Worm (Caenorhabditis elegans) whole organism, L4 larva: ENCODE measurements around the gene unc-43.

Experiments
- F26F4.8 ChIP-seq: fragments of 200-800 bp; sonication (Bioruptor generic); conservative IDR thresholded peaks from 2 replicates; pipeline ENCODE4 v1.3.6; 2022; ENCODE audit warnings: missing genetic modification characterization, missing compliant biosample characterization
- Y5F2A.4 ChIP-seq: fragments of 200-800 bp; sonication (Bioruptor generic); optimal IDR thresholded peaks from 2 replicates; lab custom pipeline; 2018; ENCODE audit warnings: mild to moderate bottlenecking, missing genetic modification characterization, missing compliant biosample characterization
- Y75B8A.6 ChIP-seq: fragments of 200-800 bp; sonication (Bioruptor generic); IDR thresholded peaks from 2 replicates; pipeline ENCODE4 v1.3.6; 2022; ENCODE audit warnings: missing genetic modification reagents, missing genetic modification characterization, missing compliant biosample characterization
- aly-2 ChIP-seq: sonication (generic microtip); optimal IDR thresholded peaks from 2 replicates; lab custom pipeline; 2018; ENCODE audit warnings: missing biosample characterization, missing genetic modification characterization
- ama-1 ChIP-seq: fragments of 150-350 bp; optimal IDR thresholded peaks from 2 replicates; lab custom pipeline; 2014; ENCODE audit warnings: inconsistent platforms, mixed read lengths
- arid-1 ChIP-seq: fragments of 200-800 bp; sonication (Bioruptor generic); conservative IDR thresholded peaks from 2 replicates; pipeline ENCODE4 v1.3.6; 2022; ENCODE audit warnings: missing genetic modification reagents, missing genetic modification characterization, missing compliant biosample characterization
- attf-4 ChIP-seq: sonication (generic microtip); optimal IDR thresholded peaks from 3 replicates; lab custom pipeline; 2017; ENCODE audit warnings: missing biosample characterization, missing genetic modification characterization
- ceh-20 ChIP-seq: fragments of 200-800 bp; sonication (Bioruptor generic); IDR thresholded peaks from 2 replicates; pipeline ENCODE4 v1.3.6; 2022; ENCODE audit warnings: missing genetic modification reagents, missing genetic modification characterization, missing compliant biosample characterization
- ceh-28 ChIP-seq: fragments of 150-350 bp; optimal IDR thresholded peaks from 2 replicates; lab custom pipeline; 2014; ENCODE audit warnings: missing biosample characterization, missing genetic modification reagents, missing genetic modification characterization
- ceh-44 ChIP-seq: fragments of 200-800 bp; sonication (Bioruptor generic); IDR thresholded peaks from 2 replicates; pipeline ENCODE4 v1.3.6; 2022; ENCODE audit warnings: missing genetic modification reagents, missing genetic modification characterization, missing compliant biosample characterization
- ceh-62 ChIP-seq: sonication (generic microtip); optimal IDR thresholded peaks from 2 replicates; lab custom pipeline; 2017; ENCODE audit warnings: missing biosample characterization, missing genetic modification characterization
- daf-12 ChIP-seq: fragments of 150-350 bp; optimal IDR thresholded peaks from 2 replicates; lab custom pipeline; 2014; ENCODE audit warnings: missing biosample characterization, missing genetic modification reagents, missing genetic modification characterization
- dpl-1 ChIP-seq: fragments of 150-350 bp; optimal IDR thresholded peaks from 2 replicates; lab custom pipeline; 2014; ENCODE audit warnings: missing biosample characterization, missing genetic modification reagents, missing genetic modification characterization
- dve-1 ChIP-seq: sonication (generic microtip); optimal IDR thresholded peaks from 2 replicates; lab custom pipeline; 2017; ENCODE audit warnings: antibody characterized with exemption, mild to moderate bottlenecking, missing genetic modification characterization, missing compliant biosample characterization; ENCODE audit not compliant: insufficient read depth
- egl-43 ChIP-seq: fragments of 200-800 bp; sonication (Bioruptor generic); IDR thresholded peaks from 2 replicates; pipeline ENCODE4 v1.3.6; 2022; ENCODE audit warnings: missing genetic modification reagents, missing genetic modification characterization, missing compliant biosample characterization
- fkh-10 ChIP-seq: fragments of 150-350 bp; optimal IDR thresholded peaks from 2 replicates; lab custom pipeline; 2014; ENCODE audit warnings: missing biosample characterization, missing genetic modification reagents, missing genetic modification characterization
- fos-1 ChIP-seq: fragments of 150-350 bp; optimal IDR thresholded peaks from 2 replicates; lab custom pipeline; 2014; ENCODE audit warnings: missing biosample characterization, missing genetic modification characterization
- gei-8 ChIP-seq: fragments of 200-800 bp; sonication (Bioruptor generic); optimal IDR thresholded peaks from 2 replicates; lab custom pipeline; 2018; ENCODE audit warnings: mild to moderate bottlenecking, missing genetic modification characterization, missing compliant biosample characterization
- hif-1 ChIP-seq, 2 experiments: sonication (generic microtip); optimal IDR thresholded peaks; 2 replicates each; lab custom pipeline; 2016 to 2017; ENCODE audit warnings: missing compliant biosample characterization in 2 of 2, missing genetic modification characterization in 2 of 2, missing genetic modification reagents in 2 of 2, missing genotype in 2 of 2, mild to moderate bottlenecking in 1 of 2
- hlh-11 ChIP-seq: fragments of 200-800 bp; sonication (Bioruptor generic); optimal IDR thresholded peaks from 2 replicates; lab custom pipeline; 2018; ENCODE audit warnings: mild to moderate bottlenecking, missing genetic modification characterization, missing compliant biosample characterization
- lin-15B ChIP-seq: fragments of 150-350 bp; sonication (generic microtip); optimal IDR thresholded peaks from 3 replicates; lab custom pipeline; 2014; ENCODE audit warnings: missing biosample characterization, missing genetic modification characterization
- lsy-2 ChIP-seq, 2 experiments: fragments of 150-350 bp in 1 of 2; sonication (generic microtip) in 1 of 2; optimal IDR thresholded peaks; 2 replicates each; lab custom pipeline; 2014 to 2017; ENCODE audit warnings: missing biosample characterization in 2 of 2, missing genetic modification characterization in 2 of 2
- madf-5 ChIP-seq, 2 experiments: fragments of 200-800 bp; sonication (Bioruptor generic); IDR thresholded peaks; 2 replicates each; pipeline ENCODE4 v1.3.6; 2022; ENCODE audit warnings: missing compliant biosample characterization in 2 of 2, missing genetic modification characterization in 2 of 2
- madf-9 ChIP-seq: fragments of 200-800 bp; sonication (Bioruptor generic); conservative IDR thresholded peaks from 2 replicates; pipeline ENCODE4 v1.3.6; 2022; ENCODE audit warnings: missing genetic modification reagents, missing genetic modification characterization, missing compliant biosample characterization
- mdl-1 ChIP-seq, 2 experiments: fragments of 150-350 bp in 1 of 2; sonication (generic microtip) in 1 of 2; optimal IDR thresholded peaks; 2 replicates each; lab custom pipeline; 2014 to 2017; ENCODE audit warnings: missing biosample characterization in 2 of 2, missing genetic modification characterization in 2 of 2
- mep-1 ChIP-seq: fragments of 150-350 bp; sonication (generic microtip); optimal IDR thresholded peaks from 3 replicates; lab custom pipeline; 2014; ENCODE audit warnings: missing biosample characterization, missing genetic modification characterization
- mes-2 ChIP-seq: sonication (generic microtip); optimal IDR thresholded peaks from 2 replicates; lab custom pipeline; 2016; ENCODE audit warnings: missing genotype, mild to moderate bottlenecking, missing genetic modification characterization, missing compliant biosample characterization; ENCODE audit not compliant: poor library complexity, severe bottlenecking
- mxl-2 ChIP-seq: fragments of 200-800 bp; sonication (Bioruptor generic); conservative IDR thresholded peaks from 2 replicates; pipeline ENCODE4 v1.3.6; 2022; ENCODE audit warnings: missing genetic modification reagents, missing genetic modification characterization, missing compliant biosample characterization
- nhr-10 ChIP-seq: fragments of 150-350 bp; optimal IDR thresholded peaks from 2 replicates; lab custom pipeline; 2014; ENCODE audit warnings: missing biosample characterization, missing genetic modification characterization
- nhr-111 ChIP-seq: fragments of 200-800 bp; sonication (Bioruptor generic); optimal IDR thresholded peaks from 2 replicates; lab custom pipeline; 2018; ENCODE audit warnings: mild to moderate bottlenecking, missing genetic modification characterization, missing compliant biosample characterization
- nhr-237 ChIP-seq: sonication (generic microtip); optimal IDR thresholded peaks from 2 replicates; lab custom pipeline; 2017; ENCODE audit warnings: missing biosample characterization, missing genetic modification characterization
- nhr-42 ChIP-seq: fragments of 200-800 bp; sonication (Bioruptor generic); IDR thresholded peaks from 2 replicates; pipeline ENCODE4 v1.3.6; 2022; ENCODE audit warnings: missing genetic modification characterization, missing compliant biosample characterization
- nhr-48 ChIP-seq: sonication (generic microtip); optimal IDR thresholded peaks from 2 replicates; lab custom pipeline; 2016; ENCODE audit warnings: mild to moderate bottlenecking, missing genetic modification characterization, missing compliant biosample characterization
- nhr-76 ChIP-seq: fragments of 150-350 bp; optimal IDR thresholded peaks from 2 replicates; lab custom pipeline; 2014; ENCODE audit warnings: missing biosample characterization, missing genetic modification characterization
- pha-4 ChIP-seq, 2 experiments: fragments of 150-350 bp in 1 of 2; fragments of 200-800 bp in 1 of 2; sonication (Bioruptor generic) in 1 of 2; IDR thresholded peaks in 1 of 2; optimal IDR thresholded peaks in 1 of 2; 2 replicates each; pipeline versions ENCODE4 v1.3.6 to Lab custom; 2014 to 2022; ENCODE audit warnings: missing genetic modification characterization in 2 of 2, missing genetic modification reagents in 2 of 2, missing biosample characterization in 1 of 2, missing compliant biosample characterization in 1 of 2
- pqm-1 ChIP-seq: sonication (generic microtip); optimal IDR thresholded peaks from 2 replicates; lab custom pipeline; 2017; ENCODE audit warnings: missing biosample characterization, missing genetic modification characterization
- rbr-2 ChIP-seq: sonication (generic microtip); optimal IDR thresholded peaks from 2 replicates; lab custom pipeline; 2016; ENCODE audit warnings: missing genotype, missing genetic modification characterization, missing compliant biosample characterization
- set-16 ChIP-seq: fragments of 200-800 bp; sonication (Bioruptor generic); IDR thresholded peaks from 2 replicates; pipeline ENCODE4 v1.3.6; 2022; ENCODE audit warnings: missing genetic modification reagents, missing genetic modification characterization, missing compliant biosample characterization
- skn-1 ChIP-seq: fragments of 150-350 bp; optimal IDR thresholded peaks from 2 replicates; lab custom pipeline; 2014; ENCODE audit warnings: missing biosample characterization, missing genetic modification characterization
- snpc-1.2 ChIP-seq: fragments of 200-800 bp; sonication (Bioruptor generic); IDR thresholded peaks from 2 replicates; pipeline ENCODE4 v1.3.6; 2022; ENCODE audit warnings: missing genetic modification reagents, missing genetic modification characterization, missing compliant biosample characterization
- spr-3 ChIP-seq: fragments of 200-800 bp; sonication (Bioruptor generic); optimal IDR thresholded peaks from 2 replicates; lab custom pipeline; 2018; ENCODE audit warnings: mild to moderate bottlenecking, missing genetic modification characterization, missing compliant biosample characterization
- tra-1 ChIP-seq: fragments of 200-800 bp; sonication (Bioruptor generic); IDR thresholded peaks from 2 replicates; pipeline ENCODE4 v1.3.6; 2022; ENCODE audit warnings: missing genetic modification reagents, missing genetic modification characterization, missing compliant biosample characterization
- unc-130 ChIP-seq: sonication (generic microtip); optimal IDR thresholded peaks from 2 replicates; lab custom pipeline; 2016; ENCODE audit warnings: missing genetic modification reagents, missing genetic modification characterization, missing compliant biosample characterization
- unc-62 ChIP-seq, 3 experiments: fragments of 150-350 bp in 1 of 3; sonication (generic microtip); optimal IDR thresholded peaks in 2 of 3; peaks in 1 of 3; 1 replicate in 1 of 3; 2 replicates in 2 of 3; lab custom pipeline; 2014 to 2017; ENCODE audit warnings: missing biosample characterization in 3 of 3, missing genetic modification characterization in 3 of 3, missing genetic modification reagents in 3 of 3, missing genotype in 1 of 3
- zip-11 ChIP-seq: fragments of 200-800 bp; sonication (Bioruptor generic); IDR thresholded peaks from 2 replicates; pipeline ENCODE4 v1.3.6; 2022; ENCODE audit warnings: missing genetic modification characterization, missing compliant biosample characterization
- zip-2 ChIP-seq: fragments of 150-350 bp; optimal IDR thresholded peaks from 2 replicates; lab custom pipeline; 2014; ENCODE audit warnings: missing biosample characterization, missing genetic modification characterization
- ztf-11 ChIP-seq: fragments of 150-350 bp; optimal IDR thresholded peaks from 2 replicates; lab custom pipeline; 2014; ENCODE audit warnings: missing biosample characterization, missing genetic modification characterization

The unc-43 gene

DNA sequence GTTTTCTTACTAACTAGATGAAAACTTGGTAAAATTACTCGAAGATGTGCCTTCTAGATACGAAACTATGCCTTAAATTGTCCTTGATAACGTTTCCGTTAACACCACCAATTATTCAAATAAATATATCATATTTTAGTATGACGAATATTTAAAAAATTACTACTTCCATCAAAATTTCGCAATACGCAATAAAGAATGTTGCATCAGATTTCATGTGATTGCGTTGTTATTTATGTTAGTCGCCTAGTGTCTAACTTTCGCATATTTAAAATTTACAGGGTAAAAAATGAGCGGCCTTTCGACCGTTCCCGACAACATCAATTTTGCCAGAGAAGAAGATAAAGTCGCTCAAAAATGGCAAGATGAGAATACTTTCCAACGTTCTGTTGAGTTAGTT, 18.3 kb upstream of the unc-43 start, which contains the start of gene iars-1:
iars-1 (plus strand) TSS at position 276 of the 400 bp plus-strand sequence.
- TF ChIP-seq spr-3 (no peak), fos-1 (tag; lab: Kevin White, UChicago) (no peak), ceh-44 (GFP tag; lab: Robert Waterston, UW) (no peak), pqm-1 (tag; lab: Kevin White, UChicago) (no peak), lin-15B (no peak), hlh-11 (tag; lab: Kevin White, UChicago) (no peak), nhr-237 (tag; lab: Kevin White, UChicago) (no peak), egl-43 (no peak), arid-1 (no peak), pha-4 (GFP tag; IDR thresholded peaks at IDR 0.05; lab: Robert Waterston, UW) (no peak), pha-4 (tag; optimal IDR thresholded peaks at IDR 0.05; lab: Kevin White, UChicago) (no peak), snpc-1.2 (GFP tag; lab: Robert Waterston, UW) (no peak), madf-9 (no peak), skn-1 (tag; lab: Kevin White, UChicago) (no peak)
- TF ChIP-seq, all 104 proteins: peak for 0

DNA sequence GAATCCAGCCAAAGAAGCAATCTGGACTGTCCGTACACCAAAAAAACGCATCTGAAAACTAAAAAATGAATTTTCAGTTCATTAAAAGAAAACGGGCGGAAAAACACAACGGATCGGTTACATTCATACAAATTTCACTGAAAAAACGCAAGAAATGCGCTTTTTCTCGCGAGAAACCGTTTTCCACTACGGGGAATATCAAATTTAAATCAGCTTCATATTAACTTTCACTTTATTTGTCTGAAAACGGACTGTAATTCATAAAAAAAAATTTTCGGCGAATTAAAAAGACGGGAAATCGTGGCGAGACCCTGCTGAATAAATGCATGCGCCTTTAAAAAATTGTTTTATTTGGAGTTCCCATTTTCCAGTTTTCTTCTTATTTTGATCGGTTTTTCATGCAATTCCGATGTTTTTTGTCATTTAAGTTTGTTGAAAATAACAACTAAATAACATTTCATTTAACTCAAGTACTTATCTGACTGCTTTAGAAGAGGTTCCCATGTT, 17.8 kb upstream of the unc-43 start, which contains the start of gene pges-2:
pges-2 (minus strand) TSS at position 51 of the 507 bp plus-strand sequence.
- no peak for TF ChIP-seq gei-8 (GFP tag; lab: Kevin White, UChicago)
- peak in 1 of 2 experiments; percentile 58 for TF ChIP-seq lsy-2 (tag; optimal IDR thresholded peaks at IDR 0.05; lab: Kevin White, UChicago)
- no peak for TF ChIP-seq Y75B8A.6 (GFP tag; lab: Robert Waterston, UW)
- TF ChIP-seq dve-1, result peak; percentile 19
- no peak for TF ChIP-seq aly-2 (tag; lab: Kevin White, UChicago)
- no peak for TF ChIP-seq attf-4
- TF ChIP-seq nhr-111 (GFP tag; lab: Kevin White, UChicago), result no peak
- no peak for TF ChIP-seq mxl-2 (GFP tag; lab: Robert Waterston, UW)
- TF ChIP-seq ama-1, result no peak
- TF ChIP-seq madf-5 (GFP tag; IDR thresholded peaks at IDR 0.05; lab: Robert Waterston, UW), result no peak
- TF ChIP-seq Y5F2A.4 (GFP tag; lab: Kevin White, UChicago), result no peak
- no peak for TF ChIP-seq ceh-28 (tag; lab: Kevin White, UChicago)
- no peak for TF ChIP-seq nhr-10
- TF ChIP-seq mep-1 (tag; lab: Kevin White, UChicago), result peak; percentile 22
- TF ChIP-seq zip-2 (tag; lab: Kevin White, UChicago), result no peak
- no peak for TF ChIP-seq ceh-62 (tag; lab: Kevin White, UChicago)
- TF ChIP-seq rbr-2, result no peak
- TF ChIP-seq mes-2 (tag; lab: Kevin White, UChicago), result peak; percentile 22
- peak; percentile 47 for TF ChIP-seq dpl-1 (GFP tag; lab: Kevin White, UChicago)

ce11 chrIV:10366018-10366417, 16.0 kb upstream of the unc-43 start, which contains the start of gene sir-2.1:
Gene sir-2.1 (minus strand): TSS chrIV:10366229.
- no peak for TF ChIP-seq Y75B8A.6 (GFP tag; lab: Robert Waterston, UW)
- no peak for TF ChIP-seq daf-12 (tag; lab: Kevin White, UChicago)
- TF ChIP-seq rbr-2, result peak; percentile 58
- no peak for TF ChIP-seq nhr-76 (tag; lab: Kevin White, UChicago)
- no peak for TF ChIP-seq ceh-20 (GFP tag; lab: Robert Waterston, UW)
- no peak for TF ChIP-seq fkh-10 (GFP tag; lab: Kevin White, UChicago)
- peak; percentile 29 for TF ChIP-seq ama-1
- TF ChIP-seq unc-62 (GFP tag; optimal IDR thresholded peaks at IDR 0.05 in 1 of 2; lab: Kevin White, UChicago), result no peak
- TF ChIP-seq unc-62 (tag; optimal IDR thresholded peaks at IDR 0.05; lab: Kevin White, UChicago), result no peak
- no peak for TF ChIP-seq mdl-1 (tag; optimal IDR thresholded peaks at IDR 0.05; lab: Kevin White, UChicago)
- no peak for TF ChIP-seq ztf-11
- TF ChIP-seq pqm-1 (tag; lab: Kevin White, UChicago), result no peak
- TF ChIP-seq snpc-1.2 (GFP tag; lab: Robert Waterston, UW), result no peak
- TF ChIP-seq hif-1 (tag; optimal IDR thresholded peaks at IDR 0.05; lab: Kevin White, UChicago), result no peak
- TF ChIP-seq unc-130 (GFP tag; lab: Kevin White, UChicago), result peak; percentile 30
- TF ChIP-seq lsy-2 (tag; optimal IDR thresholded peaks at IDR 0.05; lab: Kevin White, UChicago), result peak in 1 of 2 experiments; percentile 69
- TF ChIP-seq tra-1 (GFP tag; lab: Robert Waterston, UW), result no peak
- TF ChIP-seq nhr-48 (tag; lab: Kevin White, UChicago), result no peak
- TF ChIP-seq F26F4.8 (GFP tag; lab: Robert Waterston, UW), result no peak
- TF ChIP-seq fos-1 (tag; lab: Kevin White, UChicago), result no peak
- peak; percentile 52 for TF ChIP-seq dpl-1 (GFP tag; lab: Kevin White, UChicago)
- TF ChIP-seq ceh-62 (tag; lab: Kevin White, UChicago), result no peak
- TF ChIP-seq nhr-42, result no peak
- TF ChIP-seq arid-1, result no peak
- no peak for TF ChIP-seq zip-11 (GFP tag; lab: Robert Waterston, UW)
- no peak for TF ChIP-seq set-16 (GFP tag; lab: Robert Waterston, UW)
